Worm (Caenorhabditis elegans): ENCODE data around the gene nhr-269.

DNA sequence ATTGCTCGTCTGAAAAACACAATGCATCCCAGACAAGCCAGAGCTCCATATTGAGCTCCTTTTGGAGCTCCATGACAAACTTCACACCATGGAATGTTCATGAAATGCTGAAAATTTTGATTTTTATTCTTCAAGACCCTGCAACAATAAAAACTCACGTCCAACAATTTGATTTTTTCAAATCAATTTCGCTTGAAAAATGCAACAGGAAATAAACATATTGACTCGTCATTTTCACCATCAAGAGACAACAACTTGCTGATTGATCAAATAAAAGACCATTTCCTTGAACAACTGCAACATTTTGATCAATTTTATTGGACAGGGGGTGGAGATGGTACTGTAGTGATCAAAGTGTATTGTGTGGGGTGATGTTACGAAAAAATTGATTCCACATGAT, at the start of gene nhr-269:
- TF ChIP-seq nhr-28 (tag; optimal IDR thresholded peaks at IDR 0.05) (no peak), sptf-1 (tag; optimal IDR thresholded peaks at IDR 0.05) (no peak), elt-3 (tag; optimal IDR thresholded peaks at IDR 0.05) (no peak), nhr-12 (tag; optimal IDR thresholded peaks at IDR 0.05) (no peak), ztf-11 (tag; optimal IDR thresholded peaks at IDR 0.05) (no peak), flh-1 (GFP tag; optimal IDR thresholded peaks at IDR 0.05) (no peak), unc-62 (GFP tag; optimal IDR thresholded peaks at IDR 0.05) (no peak)

All from whole organism, mixed stage, embryonic.